Fruit fly (Drosophila melanogaster) whole organism, embryonic: Measurements from ENCODE around the gene pall.

Source experiments
- B-H1 ChIP-seq: fragments of 200-800 bp; sonication (Bioruptor generic); IDR thresholded peaks from 3 replicates; pipeline ENCODE4 v1.3.6; 2022; ENCODE audit warnings: missing biosample characterization, missing genetic modification characterization
- CG11456 ChIP-seq: fragments of 200-800 bp; sonication (Bioruptor generic); IDR thresholded peaks from 3 replicates; pipeline ENCODE4 v1.3.6; 2022; ENCODE audit warnings: missing biosample characterization, missing genetic modification characterization
- CG12391 ChIP-seq: fragments of 200-800 bp; sonication (Bioruptor generic); optimal IDR thresholded peaks from 3 replicates; lab custom pipeline; 2018; ENCODE audit warnings: missing biosample characterization, mild to moderate bottlenecking, missing genetic modification characterization, moderate library complexity
- CG14014 ChIP-seq: fragments of 200-800 bp; sonication (Bioruptor generic); IDR thresholded peaks from 2 replicates; pipeline ENCODE4 v1.3.6; 2022; ENCODE audit warnings: missing biosample characterization, missing genetic modification characterization
- CG15479 ChIP-seq: fragments of 200-800 bp; sonication (Bioruptor generic); optimal IDR thresholded peaks from 3 replicates; lab custom pipeline; 2019; ENCODE audit warnings: missing biosample characterization, mild to moderate bottlenecking, missing genetic modification characterization, moderate library complexity
- CG32532 ChIP-seq: fragments of 200-800 bp; sonication (Bioruptor generic); IDR thresholded peaks from 2 replicates; pipeline ENCODE4 v1.3.6; 2022; ENCODE audit warnings: missing biosample characterization, missing genetic modification characterization
- CG4707 ChIP-seq: fragments of 200-800 bp; sonication (Bioruptor generic); optimal IDR thresholded peaks from 2 replicates; lab custom pipeline; 2018; ENCODE audit warnings: missing biosample characterization, mild to moderate bottlenecking, missing genetic modification characterization, moderate library complexity
- CG4854 ChIP-seq: fragments of 200-800 bp; sonication (Bioruptor generic); optimal IDR thresholded peaks from 2 replicates; lab custom pipeline; 2016; ENCODE audit warnings: missing biosample characterization, missing genetic modification characterization, inconsistent platforms
- CG6791 ChIP-seq: fragments of 200-800 bp; sonication (Bioruptor generic); IDR thresholded peaks from 3 replicates; pipeline ENCODE4 v1.3.6; 2022; ENCODE audit warnings: missing biosample characterization, missing genetic modification characterization; ENCODE audit not compliant: partially characterized antibody
- CTCF ChIP-seq: fragments of 200-800 bp; sonication (Bioruptor generic); optimal IDR thresholded peaks from 2 replicates; lab custom pipeline; 2017; ENCODE audit warnings: missing biosample characterization, mild to moderate bottlenecking, missing genetic modification characterization, moderate library complexity
- D ChIP-seq, 2 experiments: fragments of 200-800 bp in 1 of 2; fragments of >200 bp in 1 of 2; sonication (Bioruptor generic) in 1 of 2; optimal IDR thresholded peaks; 2 replicates in 1 of 2; 3 replicates in 1 of 2; lab custom pipeline; 2017; ENCODE audit warnings: mild to moderate bottlenecking in 1 of 2, missing biosample characterization in 1 of 2, missing genetic modification characterization in 1 of 2, missing genetic modification reagents in 1 of 2
- Dll ChIP-seq: fragments of 200-800 bp; sonication (Bioruptor generic); IDR thresholded peaks from 4 replicates; pipeline ENCODE4 v1.3.6; 2022; ENCODE audit warnings: missing biosample characterization, missing genetic modification characterization; ENCODE audit not compliant: partially characterized antibody
- Dp ChIP-seq: fragments of 200-800 bp; sonication (Bioruptor generic); optimal IDR thresholded peaks from 2 replicates; lab custom pipeline; 2018; ENCODE audit warnings: missing biosample characterization, mild to moderate bottlenecking, missing genetic modification characterization, moderate library complexity
- Drgx ChIP-seq: fragments of 200-800 bp; sonication (Bioruptor generic); IDR thresholded peaks from 2 replicates; pipeline ENCODE4 v1.3.6; 2022; ENCODE audit warnings: missing biosample characterization, missing genetic modification characterization
- Ets65A ChIP-seq: fragments of 200-800 bp; sonication (Bioruptor generic); peaks from one replicate; lab custom pipeline; 2016; ENCODE audit warnings: missing biosample characterization, missing genetic modification characterization
- Kr ChIP-seq: fragments of 200-800 bp; sonication (Bioruptor generic); optimal IDR thresholded peaks from 2 replicates; lab custom pipeline; 2017; ENCODE audit warnings: missing biosample characterization, mild to moderate bottlenecking, missing genetic modification characterization
- Med ChIP-seq: fragments of 200-800 bp; sonication (Bioruptor generic); peaks from one replicate; lab custom pipeline; 2016; ENCODE audit warnings: missing biosample characterization, missing genetic modification characterization, mild to moderate bottlenecking, inconsistent platforms, moderate library complexity
- cad ChIP-seq: fragments of >200 bp; optimal IDR thresholded peaks from 2 replicates; lab custom pipeline; 2017; ENCODE audit warnings: missing biosample characterization, missing genetic modification characterization
- cg ChIP-seq: fragments of 200-800 bp; sonication (Bioruptor generic); optimal IDR thresholded peaks from 3 replicates; lab custom pipeline; 2019; ENCODE audit warnings: missing biosample characterization, mild to moderate bottlenecking, missing genetic modification characterization, moderate library complexity
- chinmo ChIP-seq: fragments of 200-800 bp; sonication (Bioruptor generic); IDR thresholded peaks from 4 replicates; pipeline ENCODE4 v1.3.6; 2022; ENCODE audit warnings: missing biosample characterization, missing genetic modification characterization; ENCODE audit not compliant: partially characterized antibody
- dysf ChIP-seq: fragments of 200-800 bp; sonication (Bioruptor generic); IDR thresholded peaks from 3 replicates; pipeline ENCODE4 v1.3.6; 2022; ENCODE audit warnings: missing biosample characterization, missing genetic modification characterization
- inv ChIP-seq: fragments of 200-800 bp; sonication (Bioruptor generic); IDR thresholded peaks from 2 replicates; pipeline ENCODE4 v1.3.6; 2022; ENCODE audit warnings: missing biosample characterization, missing genetic modification characterization; ENCODE audit not compliant: partially characterized antibody
- knrl ChIP-seq: fragments of 200-800 bp; sonication (Bioruptor generic); IDR thresholded peaks from 3 replicates; pipeline ENCODE4 v1.3.6; 2022; ENCODE audit warnings: missing biosample characterization, missing genetic modification characterization; ENCODE audit not compliant: partially characterized antibody
- peb ChIP-seq: fragments of 200-800 bp; sonication (Bioruptor generic); IDR thresholded peaks from 2 replicates; pipeline ENCODE4 v1.3.6; 2022; ENCODE audit warnings: missing biosample characterization, missing genetic modification characterization
- pros ChIP-seq: fragments of 200-800 bp; sonication (Bioruptor generic); optimal IDR thresholded peaks from 3 replicates; lab custom pipeline; 2019; ENCODE audit warnings: missing biosample characterization, mild to moderate bottlenecking, missing genetic modification characterization, moderate library complexity
- run ChIP-seq: fragments of 200-800 bp; sonication (Bioruptor generic); optimal IDR thresholded peaks from 3 replicates; lab custom pipeline; 2018; ENCODE audit warnings: missing biosample characterization, mild to moderate bottlenecking, missing genetic modification characterization
- sens ChIP-seq: fragments of 200-800 bp; sonication (Bioruptor generic); peaks from one replicate; lab custom pipeline; 2016; ENCODE audit warnings: missing biosample characterization, missing genetic modification characterization
- tap ChIP-seq: fragments of 200-800 bp; optimal IDR thresholded peaks from 3 replicates; lab custom pipeline; 2019; ENCODE audit warnings: missing biosample characterization, mild to moderate bottlenecking, missing genetic modification characterization, moderate library complexity
- tin ChIP-seq: fragments of 200-800 bp; sonication (Bioruptor generic); optimal IDR thresholded peaks from 3 replicates; lab custom pipeline; 2016; ENCODE audit warnings: missing biosample characterization, missing genetic modification characterization
- twi ChIP-seq: fragments of 200-800 bp; optimal IDR thresholded peaks from 2 replicates; lab custom pipeline; 2019; ENCODE audit warnings: missing biosample characterization, mild to moderate bottlenecking, missing genetic modification characterization, moderate library complexity
- zen ChIP-seq: fragments of 200-800 bp; sonication (Bioruptor generic); optimal IDR thresholded peaks from 3 replicates; lab custom pipeline; 2018; ENCODE audit warnings: missing biosample characterization, mild to moderate bottlenecking, missing genetic modification characterization, moderate library complexity

pall gene

dm6 chr3L:9497249-9497648 is 9.7 kb upstream of the pall start:
- no peak for TF ChIP-seq cg (GFP tag; lab: Kevin White, UChicago)
- TF ChIP-seq cad (GFP tag; lab: Kevin White, UChicago), result peak; percentile 32
- no peak for TF ChIP-seq chinmo (GFP tag; lab: Robert Waterston, UW)
- TF ChIP-seq Ets65A, result peak; percentile 32

dm6 chr3L:9492115-9492514 is 4.5 kb upstream of the pall start, which contains the start of gene CG32037:
TSS of gene CG32037 (minus strand) at chr3L:9492215.
- TF ChIP-seq Dll (GFP tag; lab: Robert Waterston, UW), result 0 out of 4 replicates have a peak, but pooled peaks have one; percentile 3
- TF ChIP-seq tap (tag; lab: Kevin White, UChicago), result no peak
- TF ChIP-seq CTCF (GFP tag; lab: Kevin White, UChicago), result no peak

dm6 chr3L:9491331-9491730 is 3.7 kb upstream of the pall start:
- TF ChIP-seq Dp (no peak), run (tag; lab: Kevin White, UChicago) (no peak), Kr (GFP tag; lab: Kevin White, UChicago) (peak; percentile 69), knrl (GFP tag; lab: Robert Waterston, UW) (no peak), pros (GFP tag; lab: Kevin White, UChicago) (peak; percentile 55), twi (peak; percentile 89), D (optimal IDR thresholded peaks at IDR 0.05; lab: Kevin White, UChicago) (peak; percentile 7), D (GFP tag; optimal IDR thresholded peaks at IDR 0.05; lab: Kevin White, UChicago) (no peak), CG15479 (peak; percentile 57), zen (tag; lab: Kevin White, UChicago) (peak; percentile 67)

dm6 chr3L:9490432-9490831 is 2.8 kb upstream of the pall start:
- 0 out of 3 replicates have a peak, but pooled peaks have one; percentile 42 for TF ChIP-seq CG11456 (GFP tag; lab: Robert Waterston, UW)
- TF ChIP-seq CG4854 (GFP tag; lab: Kevin White, UChicago), result no peak
- peak; percentile 72 for TF ChIP-seq Med (GFP tag; lab: Kevin White, UChicago)
- TF ChIP-seq CG4707 (GFP tag; lab: Kevin White, UChicago), result no peak
- TF ChIP-seq CG32532 (GFP tag; lab: Robert Waterston, UW), result 0 out of 2 replicates have a peak, but pooled peaks have one; percentile 9
- TF ChIP-seq peb (GFP tag; lab: Robert Waterston, UW), result no peak
- 0 out of 2 replicates have a peak, but pooled peaks have one; percentile 16 for TF ChIP-seq inv (GFP tag; lab: Robert Waterston, UW)
- TF ChIP-seq Ets65A, result peak; percentile 77
- 0 out of 3 replicates have a peak, but pooled peaks have one; percentile 10 for TF ChIP-seq CG6791 (GFP tag; lab: Robert Waterston, UW)
- TF ChIP-seq, all 482 proteins: peak for 6

- TF ChIP-seq Drgx (GFP tag; lab: Robert Waterston, UW), result peak; percentile 8; the same call in 1 of the 2 replicates
- no peak for TF ChIP-seq tin (GFP tag; lab: Kevin White, UChicago)
These were observed 2.0 kb upstream of the pall start for dm6 chr3L:9489627-9490026.

- TF ChIP-seq sens (peak; percentile 9), dysf (no peak), CG14014 (GFP tag; lab: Robert Waterston, UW) (no peak), B-H1 (GFP tag; lab: Robert Waterston, UW) (no peak), CG12391 (tag; lab: Kevin White, UChicago) (no peak)
These were observed 1.5 kb upstream of the pall start, which contains the start of gene CG32036 for dm6 chr3L:9489133-9489532. TSS of gene CG32036 (minus strand) at chr3L:9489233.
